Worm (Caenorhabditis elegans) whole organism, young adult: ENCODE data around the gene K07E3.1.

Source experiments
- C17E4.6 ChIP-seq: fragments of 200-800 bp; sonication (Bioruptor generic); IDR thresholded peaks from 2 replicates; pipeline ENCODE4 v1.3.6; 2022; ENCODE audit warnings: missing genetic modification reagents, missing genetic modification characterization, missing compliant biosample characterization
- F10E7.11 ChIP-seq: sonication (generic microtip); optimal IDR thresholded peaks from 2 replicates; lab custom pipeline; 2017; ENCODE audit warnings: mild to moderate bottlenecking, missing genetic modification characterization, moderate library complexity, missing compliant biosample characterization
- F33H1.4 ChIP-seq: fragments of 200-800 bp; sonication (Bioruptor generic); IDR thresholded peaks from 2 replicates; pipeline ENCODE4 v1.3.6; 2022; ENCODE audit warnings: missing genetic modification reagents, missing genetic modification characterization, missing compliant biosample characterization
- F57A8.1 ChIP-seq: fragments of 200-800 bp; sonication (Bioruptor generic); optimal IDR thresholded peaks from 2 replicates; lab custom pipeline; 2018; ENCODE audit warnings: mild to moderate bottlenecking, missing genetic modification characterization, moderate library complexity, missing compliant biosample characterization
- K12H6.12 ChIP-seq: fragments of 200-800 bp; sonication (Bioruptor generic); optimal IDR thresholded peaks from 2 replicates; lab custom pipeline; 2018; ENCODE audit warnings: mild to moderate bottlenecking, missing genetic modification characterization, missing compliant biosample characterization
- T07F8.4 ChIP-seq: sonication (generic microtip); optimal IDR thresholded peaks from 2 replicates; lab custom pipeline; 2016; ENCODE audit warnings: mild to moderate bottlenecking, missing genetic modification characterization, moderate library complexity, missing compliant biosample characterization
- Y56A3A.18 ChIP-seq: fragments of 200-800 bp; sonication (Bioruptor generic); IDR thresholded peaks from 2 replicates; pipeline ENCODE4 v1.3.6; 2022; ENCODE audit warnings: missing genetic modification reagents, missing genetic modification characterization, missing compliant biosample characterization
- Y67H2A.10 ChIP-seq: fragments of 200-800 bp; sonication (Bioruptor generic); conservative IDR thresholded peaks from 2 replicates; pipeline ENCODE4 v1.3.6; 2022; ENCODE audit warnings: missing genetic modification reagents, missing genetic modification characterization, missing compliant biosample characterization
- ZK185.1 ChIP-seq: sonication (generic microtip); optimal IDR thresholded peaks from 2 replicates; lab custom pipeline; 2016; ENCODE audit warnings: mild to moderate bottlenecking, missing genetic modification characterization, missing compliant biosample characterization; ENCODE audit not compliant: poor library complexity, severe bottlenecking
- aptf-2 ChIP-seq: fragments of 200-800 bp; sonication (Bioruptor generic); conservative IDR thresholded peaks from 2 replicates; pipeline ENCODE4 v1.3.6; 2022; ENCODE audit warnings: missing genetic modification reagents, missing genetic modification characterization, missing compliant biosample characterization
- athp-1 ChIP-seq: sonication (generic microtip); optimal IDR thresholded peaks from 2 replicates; lab custom pipeline; 2017; ENCODE audit warnings: mild to moderate bottlenecking, missing genetic modification characterization, missing compliant biosample characterization
- attf-5 ChIP-seq: fragments of 200-800 bp; sonication (Bioruptor generic); optimal IDR thresholded peaks from 2 replicates; lab custom pipeline; 2018; ENCODE audit warnings: mild to moderate bottlenecking, missing genetic modification characterization, missing compliant biosample characterization
- attf-6 ChIP-seq: fragments of 200-800 bp; sonication (Bioruptor generic); IDR thresholded peaks from 2 replicates; pipeline ENCODE4 v1.3.6; 2022; ENCODE audit warnings: missing genetic modification reagents, missing genetic modification characterization, missing compliant biosample characterization
- ceh-100 ChIP-seq: fragments of 200-800 bp; sonication (Bioruptor generic); IDR thresholded peaks from 2 replicates; pipeline ENCODE4 v1.3.6; 2022; ENCODE audit warnings: missing genetic modification reagents, missing genetic modification characterization, missing compliant biosample characterization
- ceh-27 ChIP-seq: fragments of 200-800 bp; sonication (Bioruptor generic); optimal IDR thresholded peaks from 2 replicates; lab custom pipeline; 2018; ENCODE audit warnings: mild to moderate bottlenecking, missing genetic modification characterization, moderate library complexity, missing compliant biosample characterization
- dpl-1 ChIP-seq: fragments of 150-350 bp; optimal IDR thresholded peaks from 2 replicates; lab custom pipeline; 2014; ENCODE audit warnings: missing biosample characterization, missing genetic modification reagents, missing genetic modification characterization
- ekl-4 ChIP-seq: fragments of 200-800 bp; sonication (Bioruptor generic); IDR thresholded peaks from 2 replicates; pipeline ENCODE4 v1.3.6; 2022; ENCODE audit warnings: missing genetic modification reagents, missing genetic modification characterization, missing compliant biosample characterization
- gei-17 ChIP-seq: fragments of 200-800 bp; sonication (Bioruptor generic); optimal IDR thresholded peaks from 2 replicates; lab custom pipeline; 2018; ENCODE audit warnings: mild to moderate bottlenecking, missing genetic modification characterization, missing compliant biosample characterization
- hlh-26 ChIP-seq: fragments of 200-800 bp; sonication (Bioruptor generic); conservative IDR thresholded peaks from 2 replicates; pipeline ENCODE4 v1.3.6; 2022; ENCODE audit warnings: missing genetic modification reagents, missing genetic modification characterization, missing compliant biosample characterization
- lag-1 ChIP-seq: fragments of 200-800 bp; sonication (Bioruptor generic); IDR thresholded peaks from 2 replicates; pipeline ENCODE4 v1.3.6; 2022; ENCODE audit warnings: missing genetic modification reagents, missing genetic modification characterization, missing compliant biosample characterization
- let-526 ChIP-seq: fragments of 200-800 bp; sonication (Bioruptor generic); IDR thresholded peaks from 2 replicates; pipeline ENCODE4 v1.3.6; 2022; ENCODE audit warnings: missing genetic modification reagents, missing genetic modification characterization, missing compliant biosample characterization
- let-607 ChIP-seq, 2 experiments: fragments of 200-800 bp in 1 of 2; sonication (Bioruptor generic) in 1 of 2; sonication (generic microtip) in 1 of 2; optimal IDR thresholded peaks; 2 replicates each; lab custom pipeline; 2016 to 2018; ENCODE audit warnings: mild to moderate bottlenecking in 2 of 2, missing compliant biosample characterization in 2 of 2, missing genetic modification characterization in 2 of 2, moderate library complexity in 2 of 2, missing genotype in 1 of 2
- lin-26 ChIP-seq: fragments of 200-800 bp; sonication (Bioruptor generic); IDR thresholded peaks from 2 replicates; pipeline ENCODE4 v1.3.6; 2022; ENCODE audit warnings: missing genetic modification reagents, missing genetic modification characterization, missing compliant biosample characterization
- madf-10 ChIP-seq: sonication (generic microtip); optimal IDR thresholded peaks from 2 replicates; lab custom pipeline; 2016; ENCODE audit warnings: mild to moderate bottlenecking, missing genetic modification characterization, missing compliant biosample characterization
- nhr-120 ChIP-seq: fragments of 200-800 bp; sonication (Bioruptor generic); IDR thresholded peaks from 2 replicates; pipeline ENCODE4 v1.3.6; 2022; ENCODE audit warnings: missing genetic modification characterization, missing compliant biosample characterization
- nhr-90 ChIP-seq: sonication (generic microtip); optimal IDR thresholded peaks from 2 replicates; lab custom pipeline; 2016; ENCODE audit warnings: missing genotype, mild to moderate bottlenecking, missing genetic modification characterization, missing compliant biosample characterization
- pha-4 ChIP-seq: fragments of 150-350 bp; sonication (generic microtip); optimal IDR thresholded peaks from 2 replicates; lab custom pipeline; 2014; ENCODE audit warnings: missing biosample characterization, missing genetic modification reagents, missing genetic modification characterization
- rcor-1 ChIP-seq: fragments of 200-800 bp; sonication (Bioruptor generic); IDR thresholded peaks from 2 replicates; pipeline ENCODE4 v1.3.6; 2022; ENCODE audit warnings: missing genetic modification reagents, missing genetic modification characterization, missing compliant biosample characterization
- rpc-1 ChIP-seq, 2 experiments: fragments of 150-350 bp in 1 of 2; sonication (generic microtip) in 1 of 2; optimal IDR thresholded peaks; 2 replicates each; lab custom pipeline; 2014 to 2018; ENCODE audit warnings: missing biosample characterization in 1 of 2, missing genetic modification characterization in 1 of 2, missing genetic modification reagents in 1 of 2, missing genotype in 1 of 2
- snpc-1.3 ChIP-seq: sonication (generic microtip); optimal IDR thresholded peaks from 2 replicates; lab custom pipeline; 2017; ENCODE audit warnings: missing genetic modification characterization, mild to moderate bottlenecking, missing compliant biosample characterization, antibody characterized with exemption, moderate library complexity, missing genotype, missing genetic modification reagents; ENCODE audit not compliant: insufficient read depth
- somi-1 ChIP-seq: fragments of 200-800 bp; sonication (Bioruptor generic); optimal IDR thresholded peaks from 2 replicates; lab custom pipeline; 2018; ENCODE audit warnings: mild to moderate bottlenecking, missing genetic modification characterization, missing compliant biosample characterization
- tlf-1 ChIP-seq: fragments of 200-800 bp; sonication (Bioruptor generic); optimal IDR thresholded peaks from 2 replicates; lab custom pipeline; 2018; ENCODE audit warnings: mild to moderate bottlenecking, missing genetic modification characterization, missing compliant biosample characterization
- unc-130 ChIP-seq: sonication (generic microtip); optimal IDR thresholded peaks from 2 replicates; lab custom pipeline; 2016; ENCODE audit warnings: missing genetic modification reagents, missing genetic modification characterization, missing compliant biosample characterization
- unc-62 ChIP-seq: fragments of 150-350 bp; optimal IDR thresholded peaks from 2 replicates; lab custom pipeline; 2014; ENCODE audit warnings: missing biosample characterization, missing genetic modification reagents, missing genetic modification characterization
- xnd-1 ChIP-seq: sonication (generic microtip); optimal IDR thresholded peaks from 2 replicates; lab custom pipeline; 2016; ENCODE audit warnings: missing genotype, missing genetic modification reagents, missing genetic modification characterization, missing compliant biosample characterization
- zfh-2 ChIP-seq: fragments of 200-800 bp; sonication (Bioruptor generic); conservative IDR thresholded peaks from 2 replicates; pipeline ENCODE4 v1.3.6; 2022; ENCODE audit warnings: missing genetic modification reagents, missing genetic modification characterization, missing compliant biosample characterization
- ztf-18 ChIP-seq: sonication (generic microtip); optimal IDR thresholded peaks from 2 replicates; lab custom pipeline; 2016; ENCODE audit warnings: missing genotype, mild to moderate bottlenecking, missing genetic modification characterization, missing compliant biosample characterization
- ztf-25 ChIP-seq: fragments of 200-800 bp; sonication (Bioruptor generic); IDR thresholded peaks from 2 replicates; pipeline ENCODE4 v1.3.6; 2022; ENCODE audit warnings: missing genetic modification reagents, missing genetic modification characterization, missing compliant biosample characterization
- ztf-26 ChIP-seq: sonication (generic microtip); optimal IDR thresholded peaks from 2 replicates; lab custom pipeline; 2017; ENCODE audit warnings: missing genetic modification characterization, missing compliant biosample characterization
- ztf-28 ChIP-seq: fragments of 200-800 bp; sonication (Bioruptor generic); IDR thresholded peaks from 2 replicates; pipeline ENCODE4 v1.3.6; 2022; ENCODE audit warnings: missing genetic modification reagents, missing genetic modification characterization, missing compliant biosample characterization
- ztf-6 ChIP-seq: fragments of 200-800 bp; sonication (Bioruptor generic); IDR thresholded peaks from 2 replicates; pipeline ENCODE4 v1.3.6; 2022; ENCODE audit warnings: missing genetic modification reagents, missing genetic modification characterization, missing compliant biosample characterization

K07E3.1 gene

DNA sequence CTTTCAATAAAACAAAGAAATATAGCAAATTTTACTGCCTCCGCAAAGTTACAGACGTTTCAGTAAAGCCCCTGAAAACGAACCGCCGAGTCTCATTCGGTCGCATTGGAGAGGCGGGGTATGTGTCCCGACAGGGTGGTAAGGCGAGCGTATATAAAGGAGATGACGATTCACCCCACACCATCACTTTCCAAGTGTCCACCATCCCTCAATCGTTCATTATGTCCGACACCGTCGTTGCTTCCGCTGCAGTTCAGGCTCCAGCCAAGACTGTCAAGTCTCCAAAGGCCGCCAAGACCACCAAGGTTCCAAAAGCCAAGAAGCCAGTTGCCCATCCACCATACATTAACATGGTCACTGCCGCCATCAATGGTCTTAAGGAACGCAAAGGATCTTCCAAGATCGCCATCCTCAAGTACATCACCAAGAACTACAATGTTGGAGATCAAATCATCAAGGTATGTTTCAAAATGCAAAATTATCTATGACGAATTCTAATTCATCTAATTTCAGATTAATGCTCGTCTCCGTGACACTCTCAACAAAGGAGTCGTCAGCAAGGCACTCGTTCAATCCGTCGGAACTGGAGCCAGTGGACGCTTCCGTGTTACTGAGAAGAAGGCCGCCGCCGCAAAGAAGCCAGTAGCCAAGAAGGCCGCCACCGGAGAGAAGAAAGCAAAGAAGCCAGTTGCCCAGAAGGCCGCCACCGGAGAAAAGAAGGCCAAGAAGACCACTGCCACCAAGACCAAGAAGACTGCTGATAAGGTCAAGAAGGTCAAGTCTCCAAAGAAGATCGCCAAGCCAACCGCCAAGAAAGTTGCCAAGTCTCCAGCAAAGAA lies 49.0 kb downstream of the K07E3.1 start, which contains the start of gene hil-3 (continued):
- TF ChIP-seq ztf-25 (GFP tag; lab: Robert Waterston, UW) (0 out of 2 replicates have a peak, but pooled peaks have one; percentile 5), hlh-26 (GFP tag; lab: Robert Waterston, UW) (no peak), ztf-28 (GFP tag; lab: Robert Waterston, UW) (no peak)

DNA sequence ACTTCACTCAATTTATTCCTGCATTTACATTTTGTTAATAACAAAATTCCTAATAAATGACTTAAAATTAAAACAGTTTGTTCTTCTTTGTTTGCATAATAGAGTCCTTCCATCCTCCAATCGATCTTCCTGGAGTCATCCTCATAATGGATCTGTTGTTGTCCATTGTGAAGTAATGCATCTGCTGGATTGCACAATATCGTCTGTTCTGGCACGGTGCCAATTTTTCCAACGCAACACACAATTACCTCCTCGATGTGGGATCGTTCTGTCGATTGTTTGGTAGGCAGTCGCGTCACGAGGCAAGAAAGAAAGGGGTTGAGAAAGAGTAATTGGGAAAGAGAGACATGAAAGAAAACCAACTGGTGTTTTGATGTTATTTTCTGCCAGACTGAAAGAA lies 49.8 kb downstream of the K07E3.1 start:
- TF ChIP-seq lag-1 (GFP tag; lab: Robert Waterston, UW) = no peak
- no peak for TF ChIP-seq ZK185.1
- TF ChIP-seq pha-4 (tag; lab: Kevin White, UChicago) = no peak
- no peak for TF ChIP-seq F10E7.11 (tag; lab: Kevin White, UChicago)
- no peak for TF ChIP-seq F57A8.1 (GFP tag; lab: Kevin White, UChicago)
- peak; percentile 54 for TF ChIP-seq K12H6.12 (tag; lab: Kevin White, UChicago)
- no peak for TF ChIP-seq unc-130 (GFP tag; lab: Kevin White, UChicago)
- peak; percentile 47 for TF ChIP-seq ceh-27 (GFP tag; lab: Kevin White, UChicago)

DNA sequence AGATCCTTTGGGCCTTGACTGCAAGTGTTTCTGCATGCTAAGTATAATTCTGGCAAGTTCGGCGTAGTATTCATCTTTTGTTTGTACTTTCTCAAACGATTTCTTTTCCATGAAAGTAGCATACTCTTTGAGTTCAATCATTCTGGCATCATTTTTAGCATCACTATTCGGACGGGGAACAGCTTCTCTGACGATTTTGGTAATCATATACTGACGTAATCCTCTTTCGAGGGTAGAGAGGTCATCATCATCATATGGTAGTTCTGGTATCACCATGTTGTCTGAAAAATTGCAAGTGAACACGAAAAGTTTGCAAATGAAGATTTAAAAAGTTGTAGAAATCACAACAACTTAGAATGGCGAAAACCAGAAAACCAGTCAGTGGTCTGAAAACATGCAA lies 52.6 kb downstream of the K07E3.1 start, which contains the start of gene F22F1.3:
F22F1.3 (minus strand) TSS at position 281 of the 400 bp plus-strand sequence.
- TF ChIP-seq rcor-1 = no peak
- no peak for TF ChIP-seq athp-1 (tag; lab: Kevin White, UChicago)
- no peak for TF ChIP-seq let-607 (tag; optimal IDR thresholded peaks at IDR 0.05; lab: Kevin White, UChicago)

DNA sequence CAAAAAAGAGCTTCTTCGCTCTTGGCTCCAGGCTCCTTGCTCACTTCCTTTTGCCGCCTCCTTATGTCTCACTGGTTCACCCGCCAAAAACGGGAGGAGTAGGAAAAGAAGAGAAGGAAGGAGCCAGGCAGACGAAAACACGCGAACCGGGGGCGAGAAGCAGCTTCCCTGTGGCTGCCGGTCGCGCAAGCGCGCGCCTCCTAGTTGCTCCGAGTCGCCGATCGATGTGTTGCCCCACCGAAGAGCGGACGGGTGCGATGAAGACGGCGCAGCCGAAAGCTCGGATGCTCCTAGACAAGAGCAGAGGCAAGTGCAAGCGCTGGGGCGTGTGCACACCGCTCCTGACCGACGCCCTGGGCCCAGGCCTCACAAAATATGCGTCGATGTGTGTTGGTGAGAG lies 53.3 kb downstream of the K07E3.1 start:
- TF ChIP-seq nhr-120 = no peak
- no peak for TF ChIP-seq ekl-4 (GFP tag; lab: Robert Waterston, UW)
- no peak for TF ChIP-seq unc-130 (GFP tag; lab: Kevin White, UChicago)
- TF ChIP-seq rpc-1 (optimal IDR thresholded peaks at IDR 0.05; lab: Kevin White, UChicago) = no peak
- no peak for TF ChIP-seq rpc-1 (tag; optimal IDR thresholded peaks at IDR 0.05; lab: Kevin White, UChicago)
- no peak for TF ChIP-seq attf-5 (GFP tag; lab: Kevin White, UChicago)
- TF ChIP-seq ztf-18 (tag; lab: Kevin White, UChicago) = no peak
- peak; percentile 99 for TF ChIP-seq zfh-2 (GFP tag; lab: Robert Waterston, UW)
- no peak for TF ChIP-seq attf-6
- no peak for TF ChIP-seq F10E7.11 (tag; lab: Kevin White, UChicago)
- TF ChIP-seq madf-10 = no peak
- no peak for TF ChIP-seq let-526 (GFP tag; lab: Robert Waterston, UW)
- no peak for TF ChIP-seq nhr-90
- TF ChIP-seq ztf-26 (tag; lab: Kevin White, UChicago) = peak; percentile 45
- TF ChIP-seq F33H1.4 (GFP tag; lab: Robert Waterston, UW) = no peak
- no peak for TF ChIP-seq snpc-1.3 (tag; lab: Kevin White, UChicago)
- TF ChIP-seq Y67H2A.10 (GFP tag; lab: Robert Waterston, UW) = no peak
- no peak for TF ChIP-seq Y56A3A.18 (GFP tag; lab: Robert Waterston, UW)
- TF ChIP-seq tlf-1 = no peak
- TF ChIP-seq dpl-1 = no peak
- TF ChIP-seq gei-17 (GFP tag; lab: Kevin White, UChicago) = peak; percentile 35
- no peak for TF ChIP-seq lin-26 (GFP tag; lab: Robert Waterston, UW)
- TF ChIP-seq T07F8.4 = no peak
- TF ChIP-seq C17E4.6 (GFP tag; lab: Robert Waterston, UW) = no peak
- TF ChIP-seq ztf-28 (GFP tag; lab: Robert Waterston, UW) = no peak
- TF ChIP-seq aptf-2 (GFP tag; lab: Robert Waterston, UW) = no peak
- no peak for TF ChIP-seq ceh-100 (GFP tag; lab: Robert Waterston, UW)
- no peak for TF ChIP-seq xnd-1
- no peak for TF ChIP-seq F57A8.1 (GFP tag; lab: Kevin White, UChicago)
- TF ChIP-seq somi-1 (GFP tag; lab: Kevin White, UChicago) = peak; percentile 51
- 0 out of 2 replicates have a peak, but pooled peaks have one; percentile 9 for TF ChIP-seq ztf-6 (GFP tag; lab: Robert Waterston, UW)
- no peak for TF ChIP-seq unc-62 (GFP tag; lab: Kevin White, UChicago)
